Worm (Caenorhabditis elegans) whole organism, dauer: Measurements from ENCODE around the gene tam-1.

Source experiments
- unc-62 ChIP-seq: sonication (generic microtip); optimal IDR thresholded peaks from 2 replicates; lab custom pipeline; 2017; ENCODE audit warnings: missing biosample characterization, missing genetic modification reagents, missing genetic modification characterization

The tam-1 gene

ce11 chrV:4962968-4963367, at the start of gene tam-1:
Gene tam-1 (minus strand): TSS chrV:4963102.
- TF ChIP-seq unc-62 (GFP tag; lab: Kevin White, UChicago) = no peak

- TF ChIP-seq unc-62 (GFP tag; lab: Kevin White, UChicago) = no peak
These were observed 49.4 kb upstream of the tam-1 start, which contains the start of gene srr-6 for ce11 chrV:5012193-5012853. Gene srr-6 (plus strand): TSS chrV:5012803.

- no peak for TF ChIP-seq unc-62 (GFP tag; lab: Kevin White, UChicago)
These were observed 38.5 kb upstream of the tam-1 start, which contains the start of gene srr-8 for ce11 chrV:5001386-5001785. Gene srr-8 (plus strand): TSS chrV:5001686.

- no peak for TF ChIP-seq unc-62 (GFP tag; lab: Kevin White, UChicago)
These were observed 37.5 kb upstream of the tam-1 start, which contains the start of gene ugt-7 for ce11 chrV:5000406-5000805. Gene ugt-7 (minus strand): TSS chrV:5000566.

ce11 chrV:4995155-4995554, 32.3 kb upstream of the tam-1 start, which contains the start of gene ncx-9:
Gene ncx-9 (minus strand): TSS chrV:4995255.
- no peak for TF ChIP-seq unc-62 (GFP tag; lab: Kevin White, UChicago)

ce11 chrV:4987097-4987496, 24.2 kb upstream of the tam-1 start, which contains the start of gene ncx-8:
Gene ncx-8 (minus strand): TSS chrV:4987197.
- no peak for TF ChIP-seq unc-62 (GFP tag; lab: Kevin White, UChicago)

- no peak for TF ChIP-seq unc-62 (GFP tag; lab: Kevin White, UChicago)
These were observed 20.2 kb upstream of the tam-1 start, which contains the start of gene srsx-13 for ce11 chrV:4983091-4983490. Gene srsx-13 (minus strand): TSS chrV:4983191.

- TF ChIP-seq unc-62 (GFP tag; lab: Kevin White, UChicago) = no peak
These were observed 18.0 kb upstream of the tam-1 start, which contains the start of gene srsx-12 for ce11 chrV:4980873-4981272. Gene srsx-12 (minus strand): TSS chrV:4980973.

ce11 chrV:4980094-4980493, 17.2 kb upstream of the tam-1 start:
- TF ChIP-seq unc-62 (GFP tag; lab: Kevin White, UChicago) = no peak

- no peak for TF ChIP-seq unc-62 (GFP tag; lab: Kevin White, UChicago)
These were observed 16.2 kb upstream of the tam-1 start, which contains the start of gene srsx-11 for ce11 chrV:4979060-4979459. Gene srsx-11 (minus strand): TSS chrV:4979160.

- no peak for TF ChIP-seq unc-62 (GFP tag; lab: Kevin White, UChicago)
These were observed 14.6 kb upstream of the tam-1 start for ce11 chrV:4977539-4977938.

ce11 chrV:4975140-4975539, 12.2 kb upstream of the tam-1 start, which contains the start of gene F26G5.1:
Gene F26G5.1 (plus strand): TSS chrV:4975478.
- TF ChIP-seq unc-62 (GFP tag; lab: Kevin White, UChicago) = no peak

- no peak for TF ChIP-seq unc-62 (GFP tag; lab: Kevin White, UChicago)
These were observed 11.8 kb upstream of the tam-1 start, which contains the start of gene srsx-10 for ce11 chrV:4974677-4975076. Gene srsx-10 (minus strand): TSS chrV:4974777.

- no peak for TF ChIP-seq unc-62 (GFP tag; lab: Kevin White, UChicago)
These were observed 10.0 kb upstream of the tam-1 start, which contains the start of gene srsx-9 for ce11 chrV:4972943-4973342. Gene srsx-9 (minus strand): TSS chrV:4973043.

- no peak for TF ChIP-seq unc-62 (GFP tag; lab: Kevin White, UChicago)
These were observed 6.6 kb upstream of the tam-1 start for ce11 chrV:4969503-4969902.

- no peak for TF ChIP-seq unc-62 (GFP tag; lab: Kevin White, UChicago)
These were observed 5.9 kb upstream of the tam-1 start for ce11 chrV:4968775-4969174.

- TF ChIP-seq unc-62 (GFP tag; lab: Kevin White, UChicago) = no peak
These were observed 4.3 kb upstream of the tam-1 start for ce11 chrV:4967238-4967637.
